Worm (Caenorhabditis elegans) whole organism, midembryonic: ENCODE data around the gene pkd-2.

Experiments
- T22C8.4 ChIP-seq: fragments of 200-800 bp; sonication (Bioruptor generic); IDR thresholded peaks from 2 replicates; pipeline ENCODE4 v1.3.6; 2022; ENCODE audit warnings: missing genetic modification characterization, missing compliant biosample characterization
- cog-1 ChIP-seq: sonication (generic microtip); optimal IDR thresholded peaks from 2 replicates; lab custom pipeline; 2016; ENCODE audit warnings: missing genetic modification characterization, missing compliant biosample characterization
- flt-1 ChIP-seq: fragments of 200-800 bp; sonication (Bioruptor generic); IDR thresholded peaks from 2 replicates; pipeline ENCODE4 v1.3.6; 2022; ENCODE audit warnings: missing genetic modification characterization, missing compliant biosample characterization
- klf-2 ChIP-seq: fragments of 200-800 bp; sonication (Bioruptor generic); conservative IDR thresholded peaks from 2 replicates; pipeline ENCODE4 v1.3.6; 2022; ENCODE audit warnings: missing genetic modification reagents, missing genetic modification characterization, missing compliant biosample characterization
- med-1 ChIP-seq: sonication (generic microtip); optimal IDR thresholded peaks from 2 replicates; lab custom pipeline; 2017; ENCODE audit warnings: missing genetic modification characterization, mild to moderate bottlenecking, missing compliant biosample characterization, antibody characterized with exemption, missing genetic modification reagents; ENCODE audit not compliant: insufficient read depth
- ref-1 ChIP-seq: fragments of 200-800 bp; sonication (Bioruptor generic); conservative IDR thresholded peaks from 2 replicates; pipeline ENCODE4 v1.3.6; 2022; ENCODE audit warnings: missing genetic modification reagents, missing genetic modification characterization, missing compliant biosample characterization
- tab-1 ChIP-seq: fragments of 200-800 bp; sonication (Bioruptor generic); IDR thresholded peaks from 2 replicates; pipeline ENCODE4 v1.3.6; 2022; ENCODE audit warnings: missing genetic modification characterization, missing compliant biosample characterization
- ztf-23 ChIP-seq: fragments of 200-800 bp; sonication (Bioruptor generic); IDR thresholded peaks from 2 replicates; pipeline ENCODE4 v1.3.6; 2022; ENCODE audit warnings: missing genetic modification reagents, missing genetic modification characterization, missing compliant biosample characterization
- ztf-29 ChIP-seq: fragments of 200-800 bp; sonication (Bioruptor generic); IDR thresholded peaks from 2 replicates; pipeline ENCODE4 v1.3.6; 2022; ENCODE audit warnings: missing genetic modification reagents, missing genetic modification characterization, missing compliant biosample characterization

ce11 chrIV:15280219-15280618, 45.4 kb upstream of the pkd-2 start:
- no peak for TF ChIP-seq ref-1 (GFP tag; lab: Robert Waterston, UW)
- TF ChIP-seq cog-1 (tag; lab: Kevin White, UChicago) = no peak
- no peak for TF ChIP-seq klf-2
- no peak for TF ChIP-seq tab-1
- TF ChIP-seq ztf-23 (GFP tag; lab: Robert Waterston, UW) = no peak
- TF ChIP-seq flt-1 = no peak
- TF ChIP-seq T22C8.4 = no peak
- TF ChIP-seq med-1 = no peak
- no peak for TF ChIP-seq ztf-29 (GFP tag; lab: Robert Waterston, UW)
